Fruit fly (Drosophila melanogaster) whole organism, prepupa: Measurements from ENCODE around the gene CG14518.

Experiments
- CG10631 ChIP-seq: fragments of 200-800 bp; sonication (Bioruptor generic); optimal IDR thresholded peaks from 2 replicates; lab custom pipeline; 2016; ENCODE audit warnings: missing biosample characterization, missing genetic modification characterization
- CG15336 ChIP-seq: fragments of 200-800 bp; sonication (Bioruptor generic); IDR thresholded peaks from 2 replicates; pipeline ENCODE4 v1.3.6; 2022; ENCODE audit warnings: missing biosample characterization, missing genetic modification characterization
- CG1621 ChIP-seq: fragments of 200-800 bp; sonication (Bioruptor generic); optimal IDR thresholded peaks from 3 replicates; lab custom pipeline; 2018; ENCODE audit warnings: missing biosample characterization, mild to moderate bottlenecking, missing genetic modification characterization
- CG16779 ChIP-seq: fragments of 200-800 bp; sonication (Bioruptor generic); optimal IDR thresholded peaks from 3 replicates; lab custom pipeline; 2017; ENCODE audit warnings: missing biosample characterization, mild to moderate bottlenecking, missing genetic modification characterization
- CG6163 ChIP-seq: fragments of 200-800 bp; sonication (Bioruptor generic); IDR thresholded peaks from 3 replicates; pipeline ENCODE4 v1.3.6; 2022; ENCODE audit warnings: missing biosample characterization, missing genetic modification characterization
- CG8632 ChIP-seq: fragments of 200-800 bp; sonication (Bioruptor generic); optimal IDR thresholded peaks from 3 replicates; lab custom pipeline; 2016; ENCODE audit warnings: missing biosample characterization, missing genetic modification characterization
- Eip75B ChIP-seq: fragments of 200-800 bp; sonication (Bioruptor generic); optimal IDR thresholded peaks from 3 replicates; lab custom pipeline; 2016; ENCODE audit warnings: missing biosample characterization, missing genetic modification characterization
- Gug ChIP-seq: fragments of 200-800 bp; sonication (Bioruptor generic); IDR thresholded peaks from 2 replicates; pipeline ENCODE4 v1.3.6; 2022; ENCODE audit warnings: missing biosample characterization, missing genetic modification characterization
- Smox ChIP-seq: fragments of 200-800 bp; sonication (Bioruptor generic); optimal IDR thresholded peaks from 3 replicates; lab custom pipeline; 2016; ENCODE audit warnings: missing biosample characterization, missing genetic modification characterization
- acj6 ChIP-seq: fragments of 200-800 bp; sonication (Bioruptor generic); optimal IDR thresholded peaks from 3 replicates; lab custom pipeline; 2016; ENCODE audit warnings: missing biosample characterization, missing genetic modification characterization
- esn ChIP-seq: fragments of 200-800 bp; sonication (Bioruptor generic); optimal IDR thresholded peaks from 2 replicates; lab custom pipeline; 2016; ENCODE audit warnings: missing biosample characterization, mild to moderate bottlenecking, missing genetic modification characterization, moderate library complexity
- fkh ChIP-seq: fragments of 200-800 bp; sonication (Bioruptor generic); optimal IDR thresholded peaks from 3 replicates; lab custom pipeline; 2017; ENCODE audit warnings: missing biosample characterization, mild to moderate bottlenecking, missing genetic modification characterization, moderate library complexity

DNA sequence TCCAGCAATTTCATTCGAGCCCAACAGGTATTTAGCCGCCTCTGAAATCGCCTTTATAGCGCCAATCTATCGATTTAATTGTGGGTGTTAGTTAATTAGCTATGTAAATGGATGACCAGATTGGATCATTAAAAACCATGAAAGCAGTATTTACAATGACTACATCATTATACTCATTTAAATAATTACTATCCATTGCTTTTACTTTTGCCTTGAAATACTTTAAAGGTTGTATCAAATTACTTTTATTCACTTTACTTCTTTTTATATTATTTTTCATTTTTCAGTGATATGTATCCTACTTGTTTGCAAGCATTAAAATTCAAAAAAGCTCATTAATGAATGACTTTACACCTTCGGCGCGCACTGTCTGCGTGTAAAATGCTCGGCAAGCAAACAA lies 25.8 kb upstream of the CG14518 start:
- TF ChIP-seq Smox (peak; percentile 42), CG6163 (0 out of 3 replicates have a peak, but pooled peaks have one; percentile 11), CG8632 (GFP tag; lab: Kevin White, UChicago) (peak; percentile 39), Eip75B (GFP tag; lab: Kevin White, UChicago) (peak; percentile 35), fkh (GFP tag; lab: Kevin White, UChicago) (no peak), Gug (no peak), CG16779 (tag; lab: Kevin White, UChicago) (no peak), acj6 (peak; percentile 41), CG1621 (tag; lab: Kevin White, UChicago) (no peak), esn (GFP tag; lab: Kevin White, UChicago) (peak; percentile 71), CG15336 (GFP tag; lab: Robert Waterston, UW) (no peak), CG10631 (GFP tag; lab: Kevin White, UChicago) (no peak)
